Fruit fly (Drosophila melanogaster): Measurements from ENCODE around the gene Nplp4.

- TF ChIP-seq CG4318 (GFP tag; optimal IDR thresholded peaks at IDR 0.05) = no peak
- no peak for TF ChIP-seq CG32006 (GFP tag; optimal IDR thresholded peaks at IDR 0.05)
- TF ChIP-seq Eip75B (GFP tag; optimal IDR thresholded peaks at IDR 0.05) = no peak
- no peak for TF ChIP-seq CG6276 (GFP tag; optimal IDR thresholded peaks at IDR 0.05)
- TF ChIP-seq OdsH (GFP tag; optimal IDR thresholded peaks at IDR 0.05) = no peak
- TF ChIP-seq lz (GFP tag; optimal IDR thresholded peaks at IDR 0.05) = no peak
- no peak for TF ChIP-seq topi (GFP tag; optimal IDR thresholded peaks at IDR 0.05)
- TF ChIP-seq Lpt (GFP tag; optimal IDR thresholded peaks at IDR 0.05) = no peak
- no peak for TF ChIP-seq spab (GFP tag; optimal IDR thresholded peaks at IDR 0.05)
Measured at dm6 chr2L:2045265-2045664, 37.1 kb downstream of the Nplp4 start, which contains the start of gene Kebab.
